Fruit fly (Drosophila melanogaster): ENCODE data around the gene Gr22f.

Gene Gr22f

dm6 chr2L:1751953-1752352, 4.3 kb downstream of the Gr22f start, which contains the start of the genes CG17712 and CG17648:
Gene CG17712 (minus strand): TSS chr2L:1752122.
Gene CG17648 (plus strand): TSS chr2L:1752308.
- peak; percentile 72 for TF ChIP-seq gcm (GFP tag; optimal IDR thresholded peaks at IDR 0.05)
- peak; percentile 2 for TF ChIP-seq CG10267 (tag; optimal IDR thresholded peaks at IDR 0.05)
- TF ChIP-seq CG7556 (GFP tag; optimal IDR thresholded peaks at IDR 0.05): no peak
- TF ChIP-seq CG30020 (tag; optimal IDR thresholded peaks at IDR 0.05): no peak
- TF ChIP-seq CG13287 (GFP tag; IDR thresholded peaks at IDR 0.05; ENCODE audit: partially characterized antibody): peak; percentile 90
- TF ChIP-seq BEAF-32 (GFP tag; optimal IDR thresholded peaks at IDR 0.05): peak; percentile 81
- no peak for TF ChIP-seq Dbx (GFP tag; IDR thresholded peaks at IDR 0.05)
- TF ChIP-seq CG18619 (GFP tag; optimal IDR thresholded peaks at IDR 0.05): no peak
- TF ChIP-seq Bgb (GFP tag; IDR thresholded peaks at IDR 0.05; ENCODE audit: partially characterized antibody): peak; percentile 84
- TF ChIP-seq CG12155 (GFP tag; optimal IDR thresholded peaks at IDR 0.05): no peak
- no peak for TF ChIP-seq CG18262 (tag; optimal IDR thresholded peaks at IDR 0.05)
- peak; percentile 98 for TF ChIP-seq MBD-R2 (GFP tag; IDR thresholded peaks at IDR 0.05)
- no peak for TF ChIP-seq dpn (GFP tag; optimal IDR thresholded peaks at IDR 0.05)
- TF ChIP-seq maf-S (GFP tag; optimal IDR thresholded peaks at IDR 0.05): no peak
- TF ChIP-seq CG31441 (GFP tag; IDR thresholded peaks at IDR 0.05): 0 out of 2 replicates have a peak, but pooled peaks have one; percentile 19
- TF ChIP-seq jigr1 (GFP tag; IDR thresholded peaks at IDR 0.05): peak; percentile 45; the same call in 1 of the 3 replicates
- no peak for TF ChIP-seq ac (GFP tag; optimal IDR thresholded peaks at IDR 0.05)
- 0 out of 3 replicates have a peak, but pooled peaks have one; percentile 26 for TF ChIP-seq hb (GFP tag; IDR thresholded peaks at IDR 0.05; ENCODE audit: partially characterized antibody)
- TF ChIP-seq ato (GFP tag; IDR thresholded peaks at IDR 0.05; ENCODE audit: partially characterized antibody): peak; percentile 70
- TF ChIP-seq CG7839 (tag; optimal IDR thresholded peaks at IDR 0.05): no peak
- TF ChIP-seq hbn (GFP tag; IDR thresholded peaks at IDR 0.05; ENCODE audit: partially characterized antibody): peak; percentile 80
- TF ChIP-seq Usf (GFP tag; optimal IDR thresholded peaks at IDR 0.05): no peak
- TF ChIP-seq CG13894 (tag; optimal IDR thresholded peaks at IDR 0.05): no peak
- TF ChIP-seq zen2 (GFP tag; IDR thresholded peaks at IDR 0.05; ENCODE audit: partially characterized antibody): peak; percentile 71; the same call in 2 of the 3 replicates
- TF ChIP-seq CG7928 (GFP tag; optimal IDR thresholded peaks at IDR 0.05): peak; percentile 83
- TF ChIP-seq CG8290 (GFP tag; optimal IDR thresholded peaks at IDR 0.05): no peak
- peak in 1 of 2 experiments; percentile 16 for TF ChIP-seq CG8290 (tag; optimal IDR thresholded peaks at IDR 0.05)
- peak; percentile 86 for TF ChIP-seq stwl (tag; optimal IDR thresholded peaks at IDR 0.05)
- TF ChIP-seq Ets65A (GFP tag): peak; percentile 5
- TF ChIP-seq CG42726 (GFP tag; IDR thresholded peaks at IDR 0.05; ENCODE audit: partially characterized antibody): peak; percentile 79
- 0 out of 2 replicates have a peak, but pooled peaks have one; percentile 16 for TF ChIP-seq vvl (GFP tag; IDR thresholded peaks at IDR 0.05)
- TF ChIP-seq HLH54F (GFP tag; optimal IDR thresholded peaks at IDR 0.05): no peak
- TF ChIP-seq Dref (GFP tag; IDR thresholded peaks at IDR 0.05): peak; percentile 77
- peak; percentile 52 for TF ChIP-seq pzg (GFP tag; optimal IDR thresholded peaks at IDR 0.05)
- TF ChIP-seq CG2712 (tag; optimal IDR thresholded peaks at IDR 0.05): no peak
- TF ChIP-seq CG6791 (GFP tag; IDR thresholded peaks at IDR 0.05; ENCODE audit: partially characterized antibody): peak; percentile 89
- TF ChIP-seq sens (GFP tag): peak; percentile 58
- peak; percentile 62 for TF ChIP-seq Sry-δ (GFP tag; optimal IDR thresholded peaks at IDR 0.05)
- TF ChIP-seq crp (GFP tag; optimal IDR thresholded peaks at IDR 0.05): peak; percentile 31 to 90
- no peak for TF ChIP-seq CG6813 (GFP tag; optimal IDR thresholded peaks at IDR 0.05)
- peak; percentile 59 for TF ChIP-seq MESR4 (GFP tag; optimal IDR thresholded peaks at IDR 0.05)
- no peak for TF ChIP-seq CG9215 (GFP tag; IDR thresholded peaks at IDR 0.05)
- TF ChIP-seq CG11247 (GFP tag; IDR thresholded peaks at IDR 0.05): no peak
- peak; percentile 45 for TF ChIP-seq sd (tag; optimal IDR thresholded peaks at IDR 0.05)
- TF ChIP-seq CG17912 (GFP tag; optimal IDR thresholded peaks at IDR 0.05): no peak
- peak; percentile 26 for TF ChIP-seq CG15514 (GFP tag; optimal IDR thresholded peaks at IDR 0.05)
- peak; percentile 80 for TF ChIP-seq sna (GFP tag; IDR thresholded peaks at IDR 0.05; ENCODE audit: partially characterized antibody)
- peak; percentile 45 for TF ChIP-seq Rfx (GFP tag; IDR thresholded peaks at IDR 0.05)
- TF ChIP-seq tna (GFP tag; IDR thresholded peaks at IDR 0.05; ENCODE audit: partially characterized antibody): peak; percentile 67
